Fruit fly (Drosophila melanogaster): Measurements from ENCODE around the gene CG12692.

DNA sequence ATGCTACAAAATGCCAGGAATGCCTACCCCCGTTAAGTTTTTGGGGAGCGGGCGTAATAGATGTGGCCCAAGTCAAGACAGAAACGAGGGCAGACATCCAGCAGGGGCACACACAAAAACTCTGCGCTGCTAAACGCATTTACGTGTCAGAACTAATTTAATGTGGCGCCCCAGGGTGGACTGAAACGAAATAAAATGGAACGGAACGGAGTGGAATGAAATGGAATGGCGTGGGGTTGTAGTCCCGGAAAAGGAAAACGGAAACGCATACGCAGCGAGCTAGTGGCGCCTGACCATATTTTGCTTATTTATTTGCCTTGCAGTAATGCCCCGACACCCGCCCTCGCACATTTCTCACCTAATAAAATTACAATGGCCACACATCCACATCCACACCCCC, 28.6 kb downstream of the CG12692 start:
- no peak for TF ChIP-seq Mad (GFP tag; optimal IDR thresholded peaks at IDR 0.05)
- no peak for TF ChIP-seq CG3847 (GFP tag; IDR thresholded peaks at IDR 0.05)
- no peak for TF ChIP-seq zf30C (GFP tag; optimal IDR thresholded peaks at IDR 0.05)
- no peak for TF ChIP-seq CG14965 (GFP tag; optimal IDR thresholded peaks at IDR 0.05; ENCODE audit: borderline replicate concordance)
- TF ChIP-seq tna (GFP tag; IDR thresholded peaks at IDR 0.05; ENCODE audit: partially characterized antibody) = no peak
- no peak for TF ChIP-seq slou (GFP tag; optimal IDR thresholded peaks at IDR 0.05)
